Fruit fly (Drosophila melanogaster): ENCODE measurements around the gene CG32638.

The CG32638 gene

dm6 chrX:13131063-13131773, 2.6 kb upstream of the CG32638 start (continued):
- TF ChIP-seq CG7839 (tag; optimal IDR thresholded peaks at IDR 0.05) (peak; percentile 99), Lhr (GFP tag; optimal IDR thresholded peaks at IDR 0.05) (peak; percentile 95), pan (optimal IDR thresholded peaks at IDR 0.05) (no peak), pan (GFP tag; optimal IDR thresholded peaks at IDR 0.05 in 1 of 2, IDR thresholded peaks at IDR 0.05 in 1 of 2) (peak in 1 of 2 experiments; percentile 99), CG12942 (GFP tag; optimal IDR thresholded peaks at IDR 0.05) (peak; percentile 99), CG3281 (GFP tag; optimal IDR thresholded peaks at IDR 0.05) (peak; percentile 98), NFAT (GFP tag; IDR thresholded peaks at IDR 0.05) (peak; percentile 99), pb (GFP tag; optimal IDR thresholded peaks at IDR 0.05) (peak; percentile 99), CG14014 (GFP tag; IDR thresholded peaks at IDR 0.05) (peak; percentile 99), CG10366 (GFP tag; IDR thresholded peaks at IDR 0.05) (peak; percentile 99), sim (GFP tag; IDR thresholded peaks at IDR 0.05) (peak; percentile 98), CG12155 (GFP tag; optimal IDR thresholded peaks at IDR 0.05) (peak; percentile 99), CG5953 (GFP tag; IDR thresholded peaks at IDR 0.05) (peak; percentile 99), Doc2 (GFP tag; IDR thresholded peaks at IDR 0.05) (peak; percentile 96), CG4360 (GFP tag; IDR thresholded peaks at IDR 0.05) (peak; percentile 92), Stat92E (GFP tag; optimal IDR thresholded peaks at IDR 0.05) (peak in 1 of 3 experiments; percentile 89), Med (GFP tag) (peak; percentile 100), abd-A (tag; optimal IDR thresholded peaks at IDR 0.05) (peak; percentile 96), CG13894 (tag; optimal IDR thresholded peaks at IDR 0.05) (peak; percentile 99), nmo (GFP tag; optimal IDR thresholded peaks at IDR 0.05) (peak; percentile 97), B-H1 (GFP tag; IDR thresholded peaks at IDR 0.05) (peak; percentile 99), insv (GFP tag; optimal IDR thresholded peaks at IDR 0.05) (peak in 1 of 2 experiments; percentile 78), CG11093 (GFP tag; IDR thresholded peaks at IDR 0.05) (peak; percentile 99), ase (GFP tag; IDR thresholded peaks at IDR 0.05) (peak; percentile 99), Max (GFP tag; optimal IDR thresholded peaks at IDR 0.05) (peak; percentile 96), kah (GFP tag; optimal IDR thresholded peaks at IDR 0.05) (peak; percentile 96), wek (GFP tag; optimal IDR thresholded peaks at IDR 0.05) (peak; percentile 96), Spps (tag; optimal IDR thresholded peaks at IDR 0.05) (peak; percentile 87), CG18262 (tag; optimal IDR thresholded peaks at IDR 0.05) (peak; percentile 96), kay (GFP tag; optimal IDR thresholded peaks at IDR 0.05) (peak; percentile 99), CG16813 (GFP tag; IDR thresholded peaks at IDR 0.05; ENCODE audit: partially characterized antibody) (peak; percentile 25; the same call in 1 of the 3 replicates), CG3726 (GFP tag; IDR thresholded peaks at IDR 0.05) (peak; percentile 98), corto (GFP tag; optimal IDR thresholded peaks at IDR 0.05) (peak; percentile 92), gce (GFP tag; IDR thresholded peaks at IDR 0.05) (peak; percentile 99), pho (GFP tag; optimal IDR thresholded peaks at IDR 0.05) (peak; percentile 99), stwl (tag; optimal IDR thresholded peaks at IDR 0.05) (peak; percentile 6), pum (GFP tag; optimal IDR thresholded peaks at IDR 0.05) (peak; percentile 99), amos (GFP tag; IDR thresholded peaks at IDR 0.05; ENCODE audit: partially characterized antibody) (peak; percentile 41; the same call in 1 of the 2 replicates), CG6654 (GFP tag; optimal IDR thresholded peaks at IDR 0.05) (peak; percentile 90), CG7271 (tag; optimal IDR thresholded peaks at IDR 0.05) (peak; percentile 23), vvl (GFP tag; IDR thresholded peaks at IDR 0.05) (peak; percentile 100), btn (GFP tag; optimal IDR thresholded peaks at IDR 0.05) (peak; percentile 98), CG1647 (GFP tag; optimal IDR thresholded peaks at IDR 0.05) (peak; percentile 98), grn (GFP tag; optimal IDR thresholded peaks at IDR 0.05) (peak; percentile 89), Xbp1 (GFP tag; optimal IDR thresholded peaks at IDR 0.05) (peak; percentile 99), CG17186 (GFP tag; optimal IDR thresholded peaks at IDR 0.05) (peak; percentile 89), CG8944 (GFP tag; optimal IDR thresholded peaks at IDR 0.05) (peak; percentile 99), hb (GFP tag; IDR thresholded peaks at IDR 0.05; ENCODE audit: partially characterized antibody) (0 out of 3 replicates have a peak, but pooled peaks have one; percentile 50), fd96Cb (tag; optimal IDR thresholded peaks at IDR 0.05) (peak; percentile 97)
